Worm (Caenorhabditis elegans): ENCODE data around the gene T28A8.2.

DNA sequence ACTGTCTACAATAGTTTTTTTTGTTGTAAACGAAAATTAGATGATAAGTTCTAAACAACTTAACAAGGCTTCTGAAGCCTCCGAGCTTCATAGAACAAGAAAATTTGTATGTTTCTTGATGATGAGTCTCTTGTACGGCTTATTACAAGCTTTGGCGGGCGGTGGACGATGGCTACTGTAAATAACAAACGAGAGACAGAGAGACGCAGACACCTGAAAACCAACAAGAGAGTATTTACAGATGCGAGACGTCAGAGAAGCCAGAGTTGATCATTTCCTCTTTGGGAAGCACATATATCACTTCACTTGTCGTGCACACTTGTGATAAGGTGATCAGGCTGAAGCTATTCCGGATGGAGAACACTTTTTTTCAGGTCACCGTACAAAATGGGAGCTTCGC lies 35.4 kb upstream of the T28A8.2 start:
- TF ChIP-seq hnd-1 (tag; optimal IDR thresholded peaks at IDR 0.05) (no peak), tbx-37 (GFP tag; conservative IDR thresholded peaks at IDR 0.05) (no peak), ama-1 (optimal IDR thresholded peaks at IDR 0.05) (no peak), ceh-36 (tag; optimal IDR thresholded peaks at IDR 0.05) (no peak), B0310.2 (tag; optimal IDR thresholded peaks at IDR 0.05) (no peak), scrt-1 (GFP tag; IDR thresholded peaks at IDR 0.05) (no peak), flt-1 (GFP tag; IDR thresholded peaks at IDR 0.05) (no peak), tbx-11 (GFP tag; IDR thresholded peaks at IDR 0.05) (no peak), F13C5.2 (tag; optimal IDR thresholded peaks at IDR 0.05) (no peak), sea-1 (GFP tag; conservative IDR thresholded peaks at IDR 0.05) (no peak), pes-1 (GFP tag; IDR thresholded peaks at IDR 0.05) (no peak), hmg-4 (GFP tag; optimal IDR thresholded peaks at IDR 0.05) (no peak), aly-1 (tag; optimal IDR thresholded peaks at IDR 0.05) (no peak), ets-7 (tag; optimal IDR thresholded peaks at IDR 0.05) (no peak)
